Fruit fly (Drosophila melanogaster) whole organism, adult: ENCODE results near the gene Mst36Fb.

Experiments
- CG11617 ChIP-seq: fragments of 200-800 bp; sonication (Bioruptor generic); optimal IDR thresholded peaks from 2 replicates; lab custom pipeline; 2017; ENCODE audit warnings: mild to moderate bottlenecking, missing biosample characterization, missing genetic modification reagents, missing genetic modification characterization
- CG33017 ChIP-seq: fragments of 200-800 bp; sonication (Bioruptor generic); optimal IDR thresholded peaks from 2 replicates; lab custom pipeline; 2018; ENCODE audit warnings: missing biosample characterization, mild to moderate bottlenecking, missing genetic modification characterization, moderate library complexity
- CG7045 ChIP-seq: fragments of 200-800 bp; sonication (Bioruptor generic); optimal IDR thresholded peaks from 2 replicates; lab custom pipeline; 2017; ENCODE audit warnings: missing biosample characterization, mild to moderate bottlenecking, missing genetic modification characterization
- Clk ChIP-seq: fragments of 200-800 bp; sonication (Bioruptor generic); optimal IDR thresholded peaks from 2 replicates; lab custom pipeline; 2017; ENCODE audit warnings: missing biosample characterization, missing genetic modification characterization
- Crg-1 ChIP-seq: fragments of 200-800 bp; sonication (Bioruptor generic); optimal IDR thresholded peaks from 2 replicates; lab custom pipeline; 2016; ENCODE audit warnings: missing biosample characterization, missing genetic modification characterization
- bab1 ChIP-seq: fragments of 200-800 bp; sonication (Bioruptor generic); optimal IDR thresholded peaks from 3 replicates; lab custom pipeline; 2019; ENCODE audit warnings: missing biosample characterization, mild to moderate bottlenecking, missing genetic modification characterization, moderate library complexity
- cnc ChIP-seq, 2 experiments: fragments of >200 bp; optimal IDR thresholded peaks; 2 replicates each; lab custom pipeline; 2017
- kay ChIP-seq: fragments of 200-800 bp; sonication (Bioruptor generic); peaks from one replicate; lab custom pipeline; 2016; ENCODE audit warnings: missing biosample characterization, missing genetic modification characterization, borderline replicate concordance
- ovo ChIP-seq: fragments of 200-800 bp; sonication (Bioruptor generic); optimal IDR thresholded peaks from 2 replicates; lab custom pipeline; 2016; ENCODE audit warnings: missing biosample characterization, missing genetic modification characterization
- pad ChIP-seq: fragments of 200-800 bp; sonication (Bioruptor generic); optimal IDR thresholded peaks from 3 replicates; lab custom pipeline; 2017; ENCODE audit warnings: missing biosample characterization, missing genetic modification characterization, mild to moderate bottlenecking, moderate library complexity, missing genetic modification reagents

DNA sequence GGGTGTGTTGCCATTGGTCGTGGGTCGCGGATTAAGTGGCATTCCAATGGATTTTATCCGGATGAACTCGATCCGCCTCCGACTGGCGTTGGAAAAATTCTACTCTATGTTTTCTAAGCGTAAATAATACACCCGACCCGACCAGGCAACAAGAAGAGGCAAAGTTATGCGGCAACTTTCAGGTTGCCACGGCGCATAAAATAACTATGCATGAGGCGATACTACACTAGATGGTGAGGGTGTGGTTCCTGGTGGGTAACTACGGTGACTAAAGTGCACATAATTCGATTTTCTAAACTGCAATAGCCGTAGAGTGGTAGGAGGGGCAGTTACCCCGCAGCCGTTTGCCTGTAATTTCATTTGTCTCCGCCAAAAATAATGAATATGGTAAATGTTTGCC is 3.7 kb downstream of the Mst36Fb start, which contains the start of gene CG43338:
- TF ChIP-seq Crg-1 (GFP tag; lab: Kevin White, UChicago) (no peak), CG7045 (GFP tag; lab: Kevin White, UChicago) (no peak), kay (GFP tag; lab: Kevin White, UChicago) (no peak), pad (GFP tag; lab: Kevin White, UChicago) (no peak), CG11617 (GFP tag; lab: Kevin White, UChicago) (no peak), Clk (GFP tag; lab: Kevin White, UChicago) (no peak), bab1 (GFP tag; lab: Kevin White, UChicago) (no peak), cnc (optimal IDR thresholded peaks at IDR 0.05; lab: Kevin White, UChicago) (no peak), ovo (GFP tag; lab: Kevin White, UChicago) (no peak), CG33017 (tag; lab: Kevin White, UChicago) (no peak)
